Fruit fly (Drosophila melanogaster): ENCODE data around the gene sqz.

sqz gene

dm6 chr3R:19164873-19165456 lies 954 bp downstream of the sqz start (continued):
- TF ChIP-seq CG8388 (GFP tag; optimal IDR thresholded peaks at IDR 0.05) (no peak), aop (GFP tag; IDR thresholded peaks at IDR 0.05) (no peak), luna (GFP tag; optimal IDR thresholded peaks at IDR 0.05) (no peak), CG15073 (GFP tag; optimal IDR thresholded peaks at IDR 0.05) (no peak), CG7786 (GFP tag; optimal IDR thresholded peaks at IDR 0.05) (no peak), ab (GFP tag; optimal IDR thresholded peaks at IDR 0.05) (no peak), hkb (optimal IDR thresholded peaks at IDR 0.05) (no peak), hkb (GFP tag; IDR thresholded peaks at IDR 0.05) (0 out of 2 replicates have a peak, but pooled peaks have one; percentile 36), CG32772 (GFP tag; IDR thresholded peaks at IDR 0.05) (no peak; the same call in 1 of the 2 replicates), Oaz (GFP tag; IDR thresholded peaks at IDR 0.05) (no peak), phol (tag; optimal IDR thresholded peaks at IDR 0.05) (peak; percentile 56), CG2889 (GFP tag; IDR thresholded peaks at IDR 0.05) (0 out of 3 replicates have a peak, but pooled peaks have one; percentile 34), Six4 (GFP tag; optimal IDR thresholded peaks at IDR 0.05) (no peak), corto (GFP tag; optimal IDR thresholded peaks at IDR 0.05) (no peak), CG18011 (GFP tag; optimal IDR thresholded peaks at IDR 0.05) (no peak), danr (GFP tag; IDR thresholded peaks at IDR 0.05) (no peak), CG17328 (GFP tag; IDR thresholded peaks at IDR 0.05) (peak; percentile 39; the same call in 1 of the 2 replicates), CG34224 (GFP tag; IDR thresholded peaks at IDR 0.05; ENCODE audit: partially characterized antibody) (no peak), Hsf (GFP tag; optimal IDR thresholded peaks at IDR 0.05) (peak; percentile 34), fu2 (GFP tag; optimal IDR thresholded peaks at IDR 0.05) (peak; percentile 18), CG18262 (tag; optimal IDR thresholded peaks at IDR 0.05) (peak; percentile 58), sr (GFP tag; IDR thresholded peaks at IDR 0.05) (no peak), CG10654 (GFP tag; optimal IDR thresholded peaks at IDR 0.05) (no peak), Pdp1 (GFP tag; optimal IDR thresholded peaks at IDR 0.05) (no peak), CG9215 (GFP tag; IDR thresholded peaks at IDR 0.05) (no peak), CG7745 (tag; optimal IDR thresholded peaks at IDR 0.05) (no peak), tx (GFP tag; optimal IDR thresholded peaks at IDR 0.05) (peak; percentile 12), Lim3 (GFP tag; IDR thresholded peaks at IDR 0.05) (no peak), CG11085 (GFP tag; IDR thresholded peaks at IDR 0.05) (no peak), TFAM (GFP tag; optimal IDR thresholded peaks at IDR 0.05) (no peak), bab2 (GFP tag; optimal IDR thresholded peaks at IDR 0.05) (no peak), Atf-2 (GFP tag; optimal IDR thresholded peaks at IDR 0.05) (peak; percentile 9), CG10565 (GFP tag; optimal IDR thresholded peaks at IDR 0.05) (no peak), Dbx (GFP tag; IDR thresholded peaks at IDR 0.05) (no peak), hth (optimal IDR thresholded peaks at IDR 0.05) (no peak), MTF-1 (GFP tag; optimal IDR thresholded peaks at IDR 0.05; ENCODE audit: borderline replicate concordance) (peak; percentile 18), Xrp1 (GFP tag; IDR thresholded peaks at IDR 0.05) (peak; percentile 38; the same call in 1 of the 2 replicates), tio (GFP tag; optimal IDR thresholded peaks at IDR 0.05) (peak; percentile 51), CG17385 (GFP tag; optimal IDR thresholded peaks at IDR 0.05) (peak; percentile 29), ato (GFP tag; IDR thresholded peaks at IDR 0.05; ENCODE audit: partially characterized antibody) (no peak), CG8944 (GFP tag; optimal IDR thresholded peaks at IDR 0.05) (no peak), NFAT (GFP tag; IDR thresholded peaks at IDR 0.05) (no peak), CG33557 (GFP tag; optimal IDR thresholded peaks at IDR 0.05) (no peak), yki (optimal IDR thresholded peaks at IDR 0.05) (no peak), seq (GFP tag; IDR thresholded peaks at IDR 0.05) (0 out of 2 replicates have a peak, but pooled peaks have one; percentile 22), run (tag; optimal IDR thresholded peaks at IDR 0.05) (no peak), CG6654 (GFP tag; optimal IDR thresholded peaks at IDR 0.05) (peak; percentile 33), CG6272 (GFP tag; IDR thresholded peaks at IDR 0.05) (no peak), br (optimal IDR thresholded peaks at IDR 0.05) (no peak), CG43689 (GFP tag; IDR thresholded peaks at IDR 0.05) (no peak), CG9932 (GFP tag; IDR thresholded peaks at IDR 0.05) (no peak), Atf3 (GFP tag; optimal IDR thresholded peaks at IDR 0.05) (no peak), Camta (GFP tag; optimal IDR thresholded peaks at IDR 0.05) (no peak)

All from whole organism, embryonic.